Worm (Caenorhabditis elegans) whole organism, L3 larva: ENCODE measurements around the gene hmgr-1.
A peak's percentile ranks its signal among the peaks of the same experiment; 100 is the strongest.

Source experiments
- R02D3.7 ChIP-seq: fragments of 150-350 bp; optimal IDR thresholded peaks from 2 replicates; lab custom pipeline; 2014; ENCODE audit warnings: missing biosample characterization, missing genetic modification characterization
- ZK546.5 ChIP-seq: sonication (generic microtip); optimal IDR thresholded peaks from 2 replicates; lab custom pipeline; 2017; ENCODE audit warnings: missing biosample characterization, missing genetic modification characterization
- aly-2 ChIP-seq: fragments of 150-350 bp; optimal IDR thresholded peaks from 2 replicates; lab custom pipeline; 2014; ENCODE audit warnings: missing biosample characterization, missing genetic modification characterization
- ama-1 ChIP-seq: fragments of 150-350 bp; optimal IDR thresholded peaks from 2 replicates; lab custom pipeline; 2018
- ceh-16 ChIP-seq: sonication (generic microtip); optimal IDR thresholded peaks from 2 replicates; lab custom pipeline; 2017; ENCODE audit warnings: missing biosample characterization, missing genetic modification characterization
- ceh-82 ChIP-seq: fragments of 150-350 bp; optimal IDR thresholded peaks from 2 replicates; lab custom pipeline; 2014; ENCODE audit warnings: missing biosample characterization, missing genetic modification characterization
- ceh-9 ChIP-seq: sonication (generic microtip); optimal IDR thresholded peaks from 2 replicates; lab custom pipeline; 2018; ENCODE audit warnings: missing biosample characterization, missing genetic modification characterization
- daf-12 ChIP-seq: fragments of 150-350 bp; optimal IDR thresholded peaks from 2 replicates; lab custom pipeline; 2014; ENCODE audit warnings: missing biosample characterization, missing genetic modification reagents, missing genetic modification characterization
- egl-27 ChIP-seq: sonication (generic microtip); optimal IDR thresholded peaks from 4 replicates; lab custom pipeline; 2017; ENCODE audit warnings: missing biosample characterization, missing genetic modification reagents, missing genetic modification characterization
- egl-5 ChIP-seq: fragments of 150-350 bp; optimal IDR thresholded peaks from 2 replicates; lab custom pipeline; 2017; ENCODE audit warnings: missing biosample characterization, missing genetic modification reagents, missing genetic modification characterization, inconsistent platforms
- elt-1 ChIP-seq: fragments of 150-350 bp; optimal IDR thresholded peaks from 2 replicates; lab custom pipeline; 2014; ENCODE audit warnings: missing biosample characterization, missing genetic modification characterization
- elt-2 ChIP-seq: sonication (generic microtip); optimal IDR thresholded peaks from 2 replicates; lab custom pipeline; 2016; ENCODE audit warnings: missing genetic modification reagents, mild to moderate bottlenecking, missing genetic modification characterization, missing compliant biosample characterization
- elt-3 ChIP-seq, 3 experiments: fragments of 150-350 bp in 1 of 3; sonication (generic microtip) in 2 of 3; optimal IDR thresholded peaks; 2 replicates in 2 of 3; 4 replicates in 1 of 3; lab custom pipeline; 2014 to 2017; ENCODE audit warnings: missing biosample characterization in 3 of 3, missing genetic modification characterization in 3 of 3
- eor-1 ChIP-seq, 2 experiments: fragments of 150-350 bp; optimal IDR thresholded peaks; 2 replicates each; lab custom pipeline; 2014 to 2018; ENCODE audit warnings: missing biosample characterization in 2 of 2, missing genetic modification characterization in 2 of 2
- fkh-10 ChIP-seq: sonication (generic microtip); optimal IDR thresholded peaks from 2 replicates; lab custom pipeline; 2017; ENCODE audit warnings: missing biosample characterization, missing genetic modification reagents, missing genetic modification characterization
- fkh-2 ChIP-seq: fragments of 150-350 bp; optimal IDR thresholded peaks from 2 replicates; lab custom pipeline; 2014; ENCODE audit warnings: missing biosample characterization, missing genetic modification reagents, missing genetic modification characterization
- fos-1 ChIP-seq: fragments of 150-350 bp; optimal IDR thresholded peaks from 2 replicates; lab custom pipeline; 2014; ENCODE audit warnings: missing biosample characterization, missing genetic modification characterization
- hmg-11 ChIP-seq: sonication (generic microtip); optimal IDR thresholded peaks from 2 replicates; lab custom pipeline; 2016; ENCODE audit warnings: missing genetic modification characterization, missing compliant biosample characterization
- jun-1 ChIP-seq: fragments of 150-350 bp; optimal IDR thresholded peaks from 2 replicates; lab custom pipeline; 2014; ENCODE audit warnings: missing biosample characterization, missing genetic modification reagents, missing genetic modification characterization
- lin-15B ChIP-seq: fragments of 150-350 bp; optimal IDR thresholded peaks from 2 replicates; lab custom pipeline; 2014; ENCODE audit warnings: missing biosample characterization, missing genetic modification characterization
- lin-39 ChIP-seq: fragments of 150-350 bp; optimal IDR thresholded peaks from 2 replicates; lab custom pipeline; 2018; ENCODE audit warnings: missing biosample characterization, missing genetic modification reagents, missing genetic modification characterization
- lsy-12 ChIP-seq: sonication (generic microtip); optimal IDR thresholded peaks from 2 replicates; lab custom pipeline; 2016; ENCODE audit warnings: mild to moderate bottlenecking, missing genetic modification characterization, missing compliant biosample characterization
- mdl-1 ChIP-seq: fragments of 150-350 bp; optimal IDR thresholded peaks from 2 replicates; lab custom pipeline; 2014; ENCODE audit warnings: missing biosample characterization, missing genetic modification characterization
- mml-1 ChIP-seq: fragments of 150-350 bp; sonication (generic microtip); optimal IDR thresholded peaks from 3 replicates; lab custom pipeline; 2014; ENCODE audit warnings: missing biosample characterization, missing genetic modification characterization
- nfya-1 ChIP-seq: sonication (generic microtip); optimal IDR thresholded peaks from 2 replicates; lab custom pipeline; 2017; ENCODE audit warnings: missing genetic modification characterization, mild to moderate bottlenecking, missing compliant biosample characterization, antibody characterized with exemption, moderate library complexity; ENCODE audit not compliant: insufficient read depth
- nhr-11 ChIP-seq: fragments of 150-350 bp; optimal IDR thresholded peaks from 2 replicates; lab custom pipeline; 2014; ENCODE audit warnings: missing biosample characterization, missing genetic modification characterization
- nhr-12 ChIP-seq: fragments of 150-350 bp; optimal IDR thresholded peaks from 2 replicates; lab custom pipeline; 2014; ENCODE audit warnings: missing biosample characterization, missing genetic modification characterization
- nhr-23 ChIP-seq: fragments of 150-350 bp; optimal IDR thresholded peaks from 2 replicates; lab custom pipeline; 2014; ENCODE audit warnings: missing biosample characterization, missing genetic modification reagents, missing genetic modification characterization
- nhr-237 ChIP-seq: fragments of 150-350 bp; optimal IDR thresholded peaks from 2 replicates; lab custom pipeline; 2014; ENCODE audit warnings: missing biosample characterization, missing genetic modification characterization
- nhr-25 ChIP-seq: sonication (generic microtip); optimal IDR thresholded peaks from 2 replicates; lab custom pipeline; 2017; ENCODE audit warnings: missing biosample characterization, missing genetic modification characterization
- nhr-28 ChIP-seq: fragments of 150-350 bp; optimal IDR thresholded peaks from 2 replicates; lab custom pipeline; 2014; ENCODE audit warnings: missing biosample characterization, missing genetic modification characterization
- nhr-43 ChIP-seq: sonication (generic microtip); optimal IDR thresholded peaks from 2 replicates; lab custom pipeline; 2016; ENCODE audit warnings: mild to moderate bottlenecking, missing genetic modification characterization, missing compliant biosample characterization; ENCODE audit not compliant: poor library complexity, severe bottlenecking
- nhr-67 ChIP-seq: fragments of 150-350 bp; optimal IDR thresholded peaks from 2 replicates; lab custom pipeline; 2014; ENCODE audit warnings: missing biosample characterization, missing genetic modification characterization
- nhr-76 ChIP-seq: fragments of 150-350 bp; sonication (generic microtip); optimal IDR thresholded peaks from 5 replicates; lab custom pipeline; 2014; ENCODE audit warnings: missing biosample characterization, missing genetic modification characterization
- nhr-77 ChIP-seq: fragments of 150-350 bp; optimal IDR thresholded peaks from 2 replicates; lab custom pipeline; 2014; ENCODE audit warnings: missing biosample characterization, missing genetic modification characterization
- pha-4 ChIP-seq: fragments of 150-350 bp; optimal IDR thresholded peaks from 2 replicates; lab custom pipeline; 2014; ENCODE audit warnings: missing biosample characterization, missing genetic modification reagents, missing genetic modification characterization
- pqm-1 ChIP-seq: fragments of 150-350 bp; optimal IDR thresholded peaks from 2 replicates; lab custom pipeline; 2017; ENCODE audit warnings: missing biosample characterization, missing genetic modification characterization, inconsistent platforms
- sea-2 ChIP-seq: fragments of 150-350 bp; sonication (generic microtip); optimal IDR thresholded peaks from 4 replicates; lab custom pipeline; 2014; ENCODE audit warnings: missing biosample characterization, missing genetic modification reagents, missing genetic modification characterization
- snpc-4 ChIP-seq: fragments of 150-350 bp; optimal IDR thresholded peaks from 2 replicates; lab custom pipeline; 2014; ENCODE audit warnings: missing biosample characterization, missing genetic modification characterization
- tbx-2 ChIP-seq: sonication (generic microtip); optimal IDR thresholded peaks from 2 replicates; lab custom pipeline; 2016; ENCODE audit warnings: mild to moderate bottlenecking, missing genetic modification characterization, missing compliant biosample characterization
- unc-39 ChIP-seq: sonication (generic microtip); optimal IDR thresholded peaks from 4 replicates; lab custom pipeline; 2017; ENCODE audit warnings: missing biosample characterization, missing genetic modification characterization
- unc-62 ChIP-seq: fragments of 150-350 bp; sonication (generic microtip); optimal IDR thresholded peaks from 4 replicates; lab custom pipeline; 2014; ENCODE audit warnings: missing biosample characterization, missing genetic modification reagents, missing genetic modification characterization
- zag-1 ChIP-seq: fragments of 150-350 bp; optimal IDR thresholded peaks from 2 replicates; lab custom pipeline; 2014; ENCODE audit warnings: missing biosample characterization, missing genetic modification characterization
- ztf-11 ChIP-seq: fragments of 150-350 bp; optimal IDR thresholded peaks from 2 replicates; lab custom pipeline; 2014; ENCODE audit warnings: missing biosample characterization, missing genetic modification characterization
- ztf-4 ChIP-seq: fragments of 150-350 bp; optimal IDR thresholded peaks from 2 replicates; lab custom pipeline; 2014; ENCODE audit warnings: missing biosample characterization, missing genetic modification characterization

The hmgr-1 gene

ce11 chrIII:7375434-7375833 is 16.1 kb downstream of the hmgr-1 start (continued):
- TF ChIP-seq elt-2 (tag; lab: Kevin White, UChicago) (peak; percentile 86), zag-1 (tag; lab: Kevin White, UChicago) (no peak), nhr-237 (tag; lab: Kevin White, UChicago) (no peak)

DNA sequence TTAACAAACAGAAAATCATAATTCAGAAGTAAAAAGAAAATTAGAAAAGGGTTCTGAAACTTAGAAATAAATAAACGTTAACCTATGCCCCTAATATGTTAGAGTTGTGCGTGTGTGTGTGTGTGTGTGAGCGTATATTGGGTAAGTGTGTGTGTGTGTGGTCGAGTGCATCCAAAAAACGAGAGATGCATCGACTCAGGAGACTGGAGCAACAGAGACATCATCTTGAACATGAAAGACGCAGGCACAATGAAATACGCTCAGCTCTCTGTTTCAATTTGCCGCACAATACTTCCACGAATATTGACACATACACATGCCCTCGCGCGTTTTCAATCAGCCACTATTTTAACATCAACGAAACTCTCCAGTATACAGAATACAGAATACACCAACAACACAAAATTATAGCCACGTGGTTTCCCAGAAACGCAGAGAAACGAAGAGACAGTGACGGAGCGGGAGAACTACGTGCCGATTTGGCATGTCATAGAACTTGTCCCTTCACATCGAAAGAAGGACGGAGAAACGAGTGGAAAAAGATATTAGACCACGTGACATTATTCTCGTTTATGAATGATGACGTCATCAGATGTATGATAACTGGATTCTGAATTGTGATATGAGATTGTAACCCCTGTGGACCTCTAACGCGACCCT is 17.0 kb downstream of the hmgr-1 start:
- TF ChIP-seq mdl-1 (tag; lab: Kevin White, UChicago) (peak; percentile 94), snpc-4 (no peak), egl-5 (tag; lab: Kevin White, UChicago) (peak; percentile 27), nhr-28 (no peak), fkh-2 (tag; lab: Kevin White, UChicago) (no peak), jun-1 (tag; lab: Kevin White, UChicago) (peak; percentile 64), lin-15B (tag; lab: Kevin White, UChicago) (no peak), nhr-77 (tag; lab: Kevin White, UChicago) (no peak), ztf-4 (tag; lab: Kevin White, UChicago) (no peak), fos-1 (tag; lab: Kevin White, UChicago) (peak; percentile 77), ceh-82 (tag; lab: Kevin White, UChicago) (no peak), tbx-2 (tag; lab: Kevin White, UChicago) (peak; percentile 61), sea-2 (GFP tag; lab: Kevin White, UChicago) (no peak), nfya-1 (tag; lab: Kevin White, UChicago) (peak; percentile 57), ztf-11 (tag; lab: Kevin White, UChicago) (no peak), daf-12 (tag; lab: Kevin White, UChicago) (no peak), nhr-67 (tag; lab: Kevin White, UChicago) (no peak), aly-2 (tag; lab: Kevin White, UChicago) (no peak), ceh-16 (no peak), mml-1 (tag; lab: Kevin White, UChicago) (peak; percentile 25), lin-39 (tag; lab: Kevin White, UChicago) (peak; percentile 59), nhr-76 (tag; lab: Kevin White, UChicago) (no peak), fkh-10 (no peak), ZK546.5 (tag; lab: Kevin White, UChicago) (no peak), pqm-1 (peak; percentile 23), elt-3 (tag; optimal IDR thresholded peaks at IDR 0.05; lab: Kevin White, UChicago) (peak; percentile 42 to 71 (median 60)), pha-4 (tag; lab: Kevin White, UChicago) (peak; percentile 58), nhr-23 (peak; percentile 96), ceh-9 (no peak), zag-1 (tag; lab: Kevin White, UChicago) (no peak), hmg-11 (tag; lab: Kevin White, UChicago) (peak; percentile 11), lsy-12 (tag; lab: Kevin White, UChicago) (peak; percentile 73), elt-1 (tag; lab: Kevin White, UChicago) (no peak), nhr-11 (tag; lab: Kevin White, UChicago) (peak; percentile 10), elt-2 (tag; lab: Kevin White, UChicago) (peak; percentile 73), eor-1 (tag; optimal IDR thresholded peaks at IDR 0.05; lab: Kevin White, UChicago) (no peak), unc-39 (tag; lab: Kevin White, UChicago) (no peak), ama-1 (lab: Kevin White, UChicago) (peak; percentile 70), nhr-43 (tag; lab: Kevin White, UChicago) (peak; percentile 95), egl-27 (tag; lab: Kevin White, UChicago) (no peak), R02D3.7 (tag; lab: Kevin White, UChicago) (no peak), unc-62 (GFP tag; lab: Kevin White, UChicago) (peak; percentile 82), nhr-25 (tag; lab: Kevin White, UChicago) (peak; percentile 97), nhr-12 (tag; lab: Kevin White, UChicago) (no peak)
